Fruit fly (Drosophila melanogaster) whole organism, embryonic: ENCODE data around the gene CG18135.

Source experiments
- Atf6 ChIP-seq: fragments of 200-800 bp; sonication (Bioruptor generic); IDR thresholded peaks from 2 replicates; pipeline ENCODE4 v1.3.6; 2022; ENCODE audit warnings: missing biosample characterization, missing genetic modification characterization
- B-H2 ChIP-seq: fragments of 200-800 bp; sonication (Bioruptor generic); optimal IDR thresholded peaks from 2 replicates; lab custom pipeline; 2018; ENCODE audit warnings: missing biosample characterization, mild to moderate bottlenecking, missing genetic modification characterization
- BEAF-32 ChIP-seq: fragments of 200-800 bp; sonication (Bioruptor generic); optimal IDR thresholded peaks from 3 replicates; lab custom pipeline; 2017; ENCODE audit warnings: missing biosample characterization, missing genetic modification characterization, mild to moderate bottlenecking, moderate library complexity, missing genetic modification reagents
- CG12104 ChIP-seq: fragments of 200-800 bp; sonication (Bioruptor generic); optimal IDR thresholded peaks from 3 replicates; lab custom pipeline; 2016; ENCODE audit warnings: missing biosample characterization, missing genetic modification characterization
- CG12219 ChIP-seq: fragments of 200-800 bp; sonication (Bioruptor generic); optimal IDR thresholded peaks from 3 replicates; lab custom pipeline; 2018; ENCODE audit warnings: missing biosample characterization, mild to moderate bottlenecking, missing genetic modification characterization
- CG12769 ChIP-seq: fragments of 200-800 bp; sonication (Bioruptor generic); optimal IDR thresholded peaks from 2 replicates; lab custom pipeline; 2019; ENCODE audit warnings: missing biosample characterization, mild to moderate bottlenecking, missing genetic modification characterization, moderate library complexity
- CG1647 ChIP-seq: fragments of 200-800 bp; sonication (Bioruptor generic); optimal IDR thresholded peaks from 3 replicates; lab custom pipeline; 2016; ENCODE audit warnings: missing biosample characterization, missing genetic modification characterization
- CG17385 ChIP-seq: fragments of 200-800 bp; sonication (Bioruptor generic); optimal IDR thresholded peaks from 3 replicates; lab custom pipeline; 2018; ENCODE audit warnings: missing biosample characterization, mild to moderate bottlenecking, missing genetic modification characterization
- CG17802 ChIP-seq: fragments of 200-800 bp; sonication (Bioruptor generic); optimal IDR thresholded peaks from 2 replicates; lab custom pipeline; 2018; ENCODE audit warnings: missing biosample characterization, mild to moderate bottlenecking, missing genetic modification characterization, moderate library complexity
- CG1792 ChIP-seq: fragments of 200-800 bp; sonication (Bioruptor generic); optimal IDR thresholded peaks from 2 replicates; lab custom pipeline; 2016; ENCODE audit warnings: missing biosample characterization, missing genetic modification characterization
- CG2120 ChIP-seq: fragments of 200-800 bp; sonication (Bioruptor generic); optimal IDR thresholded peaks from 3 replicates; lab custom pipeline; 2016; ENCODE audit warnings: missing biosample characterization, missing genetic modification characterization
- CG31441 ChIP-seq: fragments of 200-800 bp; sonication (Bioruptor generic); IDR thresholded peaks from 2 replicates; pipeline ENCODE4 v1.3.6; 2022; ENCODE audit warnings: missing biosample characterization, missing genetic modification characterization
- CG34376 ChIP-seq: fragments of 200-800 bp; sonication (Bioruptor generic); optimal IDR thresholded peaks from 2 replicates; lab custom pipeline; 2018; ENCODE audit warnings: missing biosample characterization, mild to moderate bottlenecking, missing genetic modification characterization
- CG6175 ChIP-seq: fragments of 200-800 bp; sonication (Bioruptor generic); IDR thresholded peaks from 3 replicates; pipeline ENCODE4 v1.3.6; 2022; ENCODE audit warnings: missing biosample characterization, missing genetic modification characterization
- CG7839 ChIP-seq: fragments of 200-800 bp; sonication (Bioruptor generic); optimal IDR thresholded peaks from 3 replicates; lab custom pipeline; 2018; ENCODE audit warnings: missing biosample characterization, mild to moderate bottlenecking, missing genetic modification characterization, moderate library complexity
- CG7963 ChIP-seq: fragments of 200-800 bp; sonication (Bioruptor generic); IDR thresholded peaks from 3 replicates; pipeline ENCODE4 v1.3.6; 2022; ENCODE audit warnings: missing biosample characterization, missing genetic modification characterization; ENCODE audit not compliant: partially characterized antibody
- CG8478 ChIP-seq: fragments of >200 bp; optimal IDR thresholded peaks from 2 replicates; lab custom pipeline; 2018
- CG8924 ChIP-seq: fragments of 200-800 bp; optimal IDR thresholded peaks from 3 replicates; lab custom pipeline; 2019; ENCODE audit warnings: missing biosample characterization, mild to moderate bottlenecking, missing genetic modification characterization, moderate library complexity
- CG9797 ChIP-seq: fragments of 200-800 bp; sonication (Bioruptor generic); optimal IDR thresholded peaks from 3 replicates; lab custom pipeline; 2018; ENCODE audit warnings: missing biosample characterization, mild to moderate bottlenecking, missing genetic modification characterization
- CG9932 ChIP-seq: fragments of 200-800 bp; sonication (Bioruptor generic); IDR thresholded peaks from 2 replicates; pipeline ENCODE4 v1.3.6; 2022; ENCODE audit warnings: missing biosample characterization, missing genetic modification characterization
- D19B ChIP-seq: fragments of 200-800 bp; sonication (Bioruptor generic); optimal IDR thresholded peaks from 2 replicates; lab custom pipeline; 2017; ENCODE audit warnings: missing biosample characterization, mild to moderate bottlenecking, missing genetic modification characterization
- Dbx ChIP-seq: fragments of 200-800 bp; sonication (Bioruptor generic); IDR thresholded peaks from 3 replicates; pipeline ENCODE4 v1.3.6; 2022; ENCODE audit warnings: missing biosample characterization, missing genetic modification characterization
- Dref ChIP-seq: fragments of 200-800 bp; sonication (Bioruptor generic); IDR thresholded peaks from 2 replicates; pipeline ENCODE4 v1.3.6; 2022; ENCODE audit warnings: missing biosample characterization, missing genetic modification characterization
- Drgx ChIP-seq: fragments of 200-800 bp; sonication (Bioruptor generic); IDR thresholded peaks from 2 replicates; pipeline ENCODE4 v1.3.6; 2022; ENCODE audit warnings: missing biosample characterization, missing genetic modification characterization
- Gsc ChIP-seq: fragments of 200-800 bp; sonication (Bioruptor generic); IDR thresholded peaks from 2 replicates; pipeline ENCODE4 v1.3.6; 2022; ENCODE audit warnings: missing biosample characterization, missing genetic modification characterization
- HLH3B ChIP-seq: fragments of 200-800 bp; sonication (Bioruptor generic); IDR thresholded peaks from 2 replicates; pipeline ENCODE4 v1.3.6; 2022; ENCODE audit warnings: missing biosample characterization, missing genetic modification characterization
- HLHmδ ChIP-seq: fragments of 200-800 bp; sonication (Bioruptor generic); optimal IDR thresholded peaks from 2 replicates; lab custom pipeline; 2018; ENCODE audit warnings: missing biosample characterization, mild to moderate bottlenecking, missing genetic modification characterization, moderate library complexity
- Lim3 ChIP-seq: fragments of 200-800 bp; sonication (Bioruptor generic); IDR thresholded peaks from 2 replicates; pipeline ENCODE4 v1.3.6; 2022; ENCODE audit warnings: missing biosample characterization, missing genetic modification characterization
- Med ChIP-seq: fragments of 200-800 bp; sonication (Bioruptor generic); peaks from one replicate; lab custom pipeline; 2016; ENCODE audit warnings: missing biosample characterization, missing genetic modification characterization, mild to moderate bottlenecking, inconsistent platforms, moderate library complexity
- Sry-β ChIP-seq: fragments of 200-800 bp; sonication (Bioruptor generic); optimal IDR thresholded peaks from 2 replicates; lab custom pipeline; 2018; ENCODE audit warnings: missing biosample characterization, mild to moderate bottlenecking, missing genetic modification characterization, moderate library complexity
- Trl ChIP-seq, 3 experiments: fragments of >200 bp in 2 of 3; fragments of 200-800 bp in 1 of 3; sonication (Bioruptor generic) in 1 of 3; optimal IDR thresholded peaks; 2 replicates in 1 of 3; 3 replicates in 2 of 3; lab custom pipeline; 2016 to 2017; ENCODE audit warnings: missing biosample characterization in 1 of 3, missing genetic modification characterization in 1 of 3
- aop ChIP-seq: fragments of 200-800 bp; sonication (Bioruptor generic); IDR thresholded peaks from 2 replicates; pipeline ENCODE4 v1.3.6; 2022; ENCODE audit warnings: missing biosample characterization, missing genetic modification characterization
- ato ChIP-seq: fragments of 200-800 bp; sonication (Bioruptor generic); IDR thresholded peaks from 2 replicates; pipeline ENCODE4 v1.3.6; 2022; ENCODE audit warnings: missing biosample characterization, missing genetic modification characterization; ENCODE audit not compliant: partially characterized antibody
- corto ChIP-seq: fragments of 200-800 bp; sonication (Bioruptor generic); optimal IDR thresholded peaks from 2 replicates; lab custom pipeline; 2016; ENCODE audit warnings: missing biosample characterization, mild to moderate bottlenecking, missing genetic modification characterization, moderate library complexity
- cwo ChIP-seq: fragments of 200-800 bp; sonication (Bioruptor generic); optimal IDR thresholded peaks from 3 replicates; lab custom pipeline; 2017; ENCODE audit warnings: missing biosample characterization, missing genetic modification characterization, mild to moderate bottlenecking, moderate library complexity, missing genetic modification reagents
- exex ChIP-seq: fragments of 200-800 bp; sonication (Bioruptor generic); optimal IDR thresholded peaks from 4 replicates; lab custom pipeline; 2018; ENCODE audit warnings: missing biosample characterization, mild to moderate bottlenecking, missing genetic modification characterization, moderate library complexity
- eyg ChIP-seq: fragments of 200-800 bp; sonication (Bioruptor generic); optimal IDR thresholded peaks from 3 replicates; lab custom pipeline; 2016; ENCODE audit warnings: missing biosample characterization, missing genetic modification characterization
- grau ChIP-seq: fragments of 200-800 bp; optimal IDR thresholded peaks from 3 replicates; lab custom pipeline; 2019; ENCODE audit warnings: missing biosample characterization, mild to moderate bottlenecking, missing genetic modification characterization, moderate library complexity
- gsb-n ChIP-seq: fragments of 200-800 bp; sonication (Bioruptor generic); optimal IDR thresholded peaks from 3 replicates; lab custom pipeline; 2018; ENCODE audit warnings: missing biosample characterization, mild to moderate bottlenecking, missing genetic modification characterization
- insv ChIP-seq, 2 experiments: fragments of 200-800 bp; sonication (Bioruptor generic); optimal IDR thresholded peaks; 3 replicates each; lab custom pipeline; 2016 to 2018; ENCODE audit warnings: missing biosample characterization in 2 of 2, missing genetic modification characterization in 2 of 2
- lbe ChIP-seq: fragments of 200-800 bp; sonication (Bioruptor generic); optimal IDR thresholded peaks from 2 replicates; lab custom pipeline; 2016; ENCODE audit warnings: missing biosample characterization, mild to moderate bottlenecking, missing genetic modification characterization
- mirr ChIP-seq: fragments of 200-800 bp; sonication (Bioruptor generic); optimal IDR thresholded peaks from 3 replicates; lab custom pipeline; 2018; ENCODE audit warnings: missing biosample characterization, mild to moderate bottlenecking, missing genetic modification characterization
- odd ChIP-seq: fragments of 200-800 bp; sonication (Bioruptor generic); optimal IDR thresholded peaks from 2 replicates; lab custom pipeline; 2017; ENCODE audit warnings: missing biosample characterization, mild to moderate bottlenecking, missing genetic modification characterization
- sd ChIP-seq: fragments of 200-800 bp; sonication (Bioruptor generic); optimal IDR thresholded peaks from 3 replicates; lab custom pipeline; 2018; ENCODE audit warnings: missing biosample characterization, mild to moderate bottlenecking, missing genetic modification characterization, moderate library complexity
- tap ChIP-seq: fragments of 200-800 bp; optimal IDR thresholded peaks from 3 replicates; lab custom pipeline; 2019; ENCODE audit warnings: missing biosample characterization, mild to moderate bottlenecking, missing genetic modification characterization, moderate library complexity
- trh ChIP-seq: fragments of 200-800 bp; sonication (Bioruptor generic); optimal IDR thresholded peaks from 2 replicates; lab custom pipeline; 2016; ENCODE audit warnings: missing biosample characterization, missing genetic modification characterization
- twi ChIP-seq: fragments of 200-800 bp; optimal IDR thresholded peaks from 2 replicates; lab custom pipeline; 2019; ENCODE audit warnings: missing biosample characterization, mild to moderate bottlenecking, missing genetic modification characterization, moderate library complexity
- unc-4 ChIP-seq: fragments of 200-800 bp; sonication (Bioruptor generic); IDR thresholded peaks from 2 replicates; pipeline ENCODE4 v1.3.6; 2022; ENCODE audit warnings: missing biosample characterization, missing genetic modification characterization; ENCODE audit not compliant: partially characterized antibody

CG18135 gene

dm6 chr3L:18996774-18997589 lies 1.1 kb downstream of the CG18135 start (continued):
- TF ChIP-seq CG7839 (tag; lab: Kevin White, UChicago), result peak; percentile 36
- TF ChIP-seq CG1792 (GFP tag; lab: Kevin White, UChicago), result no peak
- peak; percentile 33; the same call in 1 of the 2 replicates for TF ChIP-seq CG9932 (GFP tag; lab: Robert Waterston, UW)
- no peak for TF ChIP-seq unc-4
- TF ChIP-seq HLH3B (GFP tag; lab: Robert Waterston, UW), result no peak
- no peak for TF ChIP-seq Sry-β (GFP tag; lab: Kevin White, UChicago)
- no peak for TF ChIP-seq CG17802
- TF ChIP-seq mirr (GFP tag; lab: Kevin White, UChicago), result peak; percentile 53
- no peak for TF ChIP-seq CG9797
- no peak for TF ChIP-seq corto (GFP tag; lab: Kevin White, UChicago)
- peak; percentile 64 for TF ChIP-seq odd (GFP tag; lab: Kevin White, UChicago)
- peak; percentile 98 for TF ChIP-seq sd (tag; lab: Kevin White, UChicago)
- TF ChIP-seq Gsc (GFP tag; lab: Robert Waterston, UW), result no peak
- peak; percentile 22 for TF ChIP-seq eyg (GFP tag; lab: Kevin White, UChicago)
- no peak for TF ChIP-seq Dref
- TF ChIP-seq CG6175, result no peak
- TF ChIP-seq CG31441 (GFP tag; lab: Robert Waterston, UW), result no peak
- TF ChIP-seq BEAF-32 (GFP tag; lab: Kevin White, UChicago), result no peak
- no peak for TF ChIP-seq CG7963 (GFP tag; lab: Robert Waterston, UW)
- peak; percentile 38 for TF ChIP-seq CG12104 (GFP tag; lab: Kevin White, UChicago)
- no peak for TF ChIP-seq Lim3 (GFP tag; lab: Robert Waterston, UW)
- TF ChIP-seq D19B (GFP tag; lab: Kevin White, UChicago), result peak; percentile 11
- no peak for TF ChIP-seq CG1647 (GFP tag; lab: Kevin White, UChicago)
- peak; percentile 62 for TF ChIP-seq Atf6 (GFP tag; lab: Robert Waterston, UW)
- TF ChIP-seq aop, result no peak
- TF ChIP-seq Trl (optimal IDR thresholded peaks at IDR 0.05; lab: Kevin White, UChicago), result peak; percentile 54 to 82
- TF ChIP-seq Trl (GFP tag; optimal IDR thresholded peaks at IDR 0.05; lab: Kevin White, UChicago), result no peak
- TF ChIP-seq lbe (GFP tag; lab: Kevin White, UChicago), result no peak
- TF ChIP-seq Med, result peak; percentile 67
- TF ChIP-seq CG12769 (tag; lab: Kevin White, UChicago), result peak; percentile 81
- TF ChIP-seq cwo (GFP tag; lab: Kevin White, UChicago), result peak; percentile 73
- peak; percentile 35 for TF ChIP-seq CG17385 (GFP tag; lab: Kevin White, UChicago)
- peak; percentile 22 for TF ChIP-seq grau (tag; lab: Kevin White, UChicago)
- TF ChIP-seq Dbx (GFP tag; lab: Robert Waterston, UW), result no peak
- peak; percentile 44 for TF ChIP-seq exex (tag; lab: Kevin White, UChicago)
- peak in 1 of 2 experiments; percentile 21 for TF ChIP-seq insv (GFP tag; optimal IDR thresholded peaks at IDR 0.05; lab: Kevin White, UChicago)
- no peak for TF ChIP-seq twi
- no peak for TF ChIP-seq CG8478 (lab: Kevin White, UChicago)
- TF ChIP-seq ato, result no peak
- TF ChIP-seq CG12219, result peak; percentile 14
- TF ChIP-seq trh (GFP tag; lab: Kevin White, UChicago), result no peak
- no peak for TF ChIP-seq tap
- TF ChIP-seq B-H2 (GFP tag; lab: Kevin White, UChicago), result peak; percentile 29
- TF ChIP-seq CG34376 (GFP tag; lab: Kevin White, UChicago), result peak; percentile 89
- TF ChIP-seq gsb-n, result no peak
- TF ChIP-seq CG2120 (GFP tag; lab: Kevin White, UChicago), result peak; percentile 48
- no peak for TF ChIP-seq HLHmδ
- TF ChIP-seq CG8924, result peak; percentile 49
- TF ChIP-seq Drgx (GFP tag; lab: Robert Waterston, UW), result peak; percentile 5; the same call in 1 of the 2 replicates
